Worm (Caenorhabditis elegans) whole organism, L4 larva: ENCODE measurements around the gene T28F3.9.

Experiments
- gei-8 ChIP-seq: fragments of 200-800 bp; sonication (Bioruptor generic); optimal IDR thresholded peaks from 2 replicates; lab custom pipeline; 2018; ENCODE audit warnings: mild to moderate bottlenecking, missing genetic modification characterization, missing compliant biosample characterization
- lin-13 ChIP-seq: fragments of 150-350 bp; optimal IDR thresholded peaks from 2 replicates; lab custom pipeline; 2014; ENCODE audit warnings: missing biosample characterization, missing genetic modification reagents, missing genetic modification characterization
- lsy-2 ChIP-seq, 2 experiments: fragments of 150-350 bp in 1 of 2; sonication (generic microtip) in 1 of 2; optimal IDR thresholded peaks; 2 replicates each; lab custom pipeline; 2014 to 2017; ENCODE audit warnings: missing biosample characterization in 2 of 2, missing genetic modification characterization in 2 of 2
- mep-1 ChIP-seq: fragments of 150-350 bp; sonication (generic microtip); optimal IDR thresholded peaks from 3 replicates; lab custom pipeline; 2014; ENCODE audit warnings: missing biosample characterization, missing genetic modification characterization
- php-3 ChIP-seq: fragments of 200-800 bp; sonication (Bioruptor generic); IDR thresholded peaks from 2 replicates; pipeline ENCODE4 v1.3.6; 2022; ENCODE audit warnings: missing genetic modification reagents, missing genetic modification characterization, missing compliant biosample characterization
- unc-62 ChIP-seq, 3 experiments: fragments of 150-350 bp in 1 of 3; sonication (generic microtip); optimal IDR thresholded peaks in 2 of 3; peaks in 1 of 3; 1 replicate in 1 of 3; 2 replicates in 2 of 3; lab custom pipeline; 2014 to 2017; ENCODE audit warnings: missing biosample characterization in 3 of 3, missing genetic modification characterization in 3 of 3, missing genetic modification reagents in 3 of 3, missing genotype in 1 of 3

- TF ChIP-seq lin-13 (GFP tag; lab: Kevin White, UChicago) (no peak), mep-1 (tag; lab: Kevin White, UChicago) (no peak), unc-62 (GFP tag; optimal IDR thresholded peaks at IDR 0.05 in 1 of 2; lab: Kevin White, UChicago) (no peak), unc-62 (tag; optimal IDR thresholded peaks at IDR 0.05; lab: Kevin White, UChicago) (no peak), php-3 (GFP tag; lab: Robert Waterston, UW) (no peak; the same call in 1 of the 2 replicates), gei-8 (GFP tag; lab: Kevin White, UChicago) (no peak), lsy-2 (tag; optimal IDR thresholded peaks at IDR 0.05; lab: Kevin White, UChicago) (no peak)
Observed at ce11 chrIV:17277459-17278173, 30.7 kb upstream of the T28F3.9 start.
